Worm (Caenorhabditis elegans): ENCODE measurements around the gene puf-3.

- TF ChIP-seq ztf-29 (GFP tag; IDR thresholded peaks at IDR 0.05), result no peak
- TF ChIP-seq flt-1 (GFP tag; IDR thresholded peaks at IDR 0.05), result no peak
- no peak for TF ChIP-seq ref-1 (GFP tag; conservative IDR thresholded peaks at IDR 0.05)
Measured at ce11 chrIV:13482469-13482868, 29.5 kb downstream of the puf-3 start, which contains the start of gene Y38H8A.1.
